Worm (Caenorhabditis elegans): Measurements from ENCODE around the gene acr-7.

ce11 chrII:7863480-7864125 lies 14.0 kb upstream of the acr-7 start:
- TF ChIP-seq ztf-28 (GFP tag; IDR thresholded peaks at IDR 0.05) (0 out of 2 replicates have a peak, but pooled peaks have one; percentile 6), nhr-120 (GFP tag; IDR thresholded peaks at IDR 0.05) (no peak), lin-40 (tag; optimal IDR thresholded peaks at IDR 0.05) (no peak), him-1 (tag; optimal IDR thresholded peaks at IDR 0.05) (peak; percentile 41), ama-1 (optimal IDR thresholded peaks at IDR 0.05) (no peak), ama-1 (GFP tag; optimal IDR thresholded peaks at IDR 0.05) (no peak), C06A6.2 (GFP tag; conservative IDR thresholded peaks at IDR 0.05) (no peak), unc-62 (GFP tag; optimal IDR thresholded peaks at IDR 0.05) (no peak), T07F8.4 (tag; optimal IDR thresholded peaks at IDR 0.05) (no peak), F57C9.4 (tag; optimal IDR thresholded peaks at IDR 0.05) (no peak), xnd-1 (tag; optimal IDR thresholded peaks at IDR 0.05) (no peak), nhr-90 (tag; optimal IDR thresholded peaks at IDR 0.05) (no peak), F49E8.2 (tag; optimal IDR thresholded peaks at IDR 0.05; ENCODE audit: insufficient read depth) (no peak), lsl-1 (GFP tag; optimal IDR thresholded peaks at IDR 0.05) (peak; percentile 13)

Measured in whole organism, young adult.